Fruit fly (Drosophila melanogaster) whole organism, embryonic: Measurements from ENCODE around the gene CG10063.

Source experiments
- Awh ChIP-seq: fragments of 200-800 bp; sonication (Bioruptor generic); IDR thresholded peaks from 2 replicates; pipeline ENCODE4, ENCODE4 v1.3.6; 2022; ENCODE audit warnings: missing biosample characterization, missing genetic modification characterization
- CG11085 ChIP-seq: fragments of 200-800 bp; sonication (Bioruptor generic); IDR thresholded peaks from 2 replicates; pipeline ENCODE4 v1.3.6; 2022; ENCODE audit warnings: missing biosample characterization, missing genetic modification characterization
- CG12391 ChIP-seq: fragments of 200-800 bp; sonication (Bioruptor generic); optimal IDR thresholded peaks from 3 replicates; lab custom pipeline; 2018; ENCODE audit warnings: missing biosample characterization, mild to moderate bottlenecking, missing genetic modification characterization, moderate library complexity
- CG12659 ChIP-seq: fragments of 200-800 bp; sonication (Bioruptor generic); optimal IDR thresholded peaks from 3 replicates; lab custom pipeline; 2017; ENCODE audit warnings: mild to moderate bottlenecking, missing biosample characterization, missing genetic modification reagents, missing genetic modification characterization
- CG13296 ChIP-seq: fragments of 200-800 bp; sonication (Bioruptor generic); optimal IDR thresholded peaks from 3 replicates; lab custom pipeline; 2018; ENCODE audit warnings: missing biosample characterization, mild to moderate bottlenecking, missing genetic modification characterization
- CG14667 ChIP-seq: fragments of 200-800 bp; sonication (Bioruptor generic); IDR thresholded peaks from 2 replicates; pipeline ENCODE4 v1.3.6; 2022; ENCODE audit warnings: missing biosample characterization, missing genetic modification characterization
- CG18476 ChIP-seq: fragments of 200-800 bp; sonication (Bioruptor generic); optimal IDR thresholded peaks from 2 replicates; lab custom pipeline; 2016; ENCODE audit warnings: missing biosample characterization, mild to moderate bottlenecking, missing genetic modification characterization
- CG18599 ChIP-seq: fragments of 200-800 bp; sonication (Bioruptor generic); optimal IDR thresholded peaks from 3 replicates; lab custom pipeline; 2017; ENCODE audit warnings: missing biosample characterization, missing genetic modification characterization, mild to moderate bottlenecking, moderate library complexity, missing genetic modification reagents
- CG2678 ChIP-seq: fragments of 200-800 bp; sonication (Bioruptor generic); optimal IDR thresholded peaks from 3 replicates; lab custom pipeline; 2019; ENCODE audit warnings: missing biosample characterization, mild to moderate bottlenecking, missing genetic modification characterization, moderate library complexity
- CG43689 ChIP-seq: fragments of 200-800 bp; sonication (Bioruptor generic); IDR thresholded peaks from 2 replicates; pipeline ENCODE4 v1.3.6; 2022; ENCODE audit warnings: missing biosample characterization, missing genetic modification characterization
- CG4617 ChIP-seq: fragments of 200-800 bp; sonication (Bioruptor generic); optimal IDR thresholded peaks from 3 replicates; lab custom pipeline; 2016; ENCODE audit warnings: missing biosample characterization, missing genetic modification characterization, borderline replicate concordance
- CG6272 ChIP-seq: fragments of 200-800 bp; sonication (Bioruptor generic); IDR thresholded peaks from 2 replicates; pipeline ENCODE4 v1.3.6; 2022; ENCODE audit warnings: missing biosample characterization, missing genetic modification characterization
- CG7357 ChIP-seq: fragments of 200-800 bp; sonication (Bioruptor generic); IDR thresholded peaks from 3 replicates; pipeline ENCODE4 v1.3.6; 2022; ENCODE audit warnings: missing biosample characterization, missing genetic modification characterization
- CG7839 ChIP-seq: fragments of 200-800 bp; sonication (Bioruptor generic); optimal IDR thresholded peaks from 3 replicates; lab custom pipeline; 2018; ENCODE audit warnings: missing biosample characterization, mild to moderate bottlenecking, missing genetic modification characterization, moderate library complexity
- CG8944 ChIP-seq: fragments of 200-800 bp; sonication (Bioruptor generic); optimal IDR thresholded peaks from 3 replicates; lab custom pipeline; 2016; ENCODE audit warnings: missing biosample characterization, missing genetic modification characterization
- CoRest ChIP-seq: fragments of 200-800 bp; sonication (Bioruptor generic); optimal IDR thresholded peaks from 3 replicates; lab custom pipeline; 2018; ENCODE audit warnings: missing biosample characterization, mild to moderate bottlenecking, missing genetic modification characterization, moderate library complexity
- CrebB ChIP-seq: fragments of 200-800 bp; sonication (Bioruptor generic); optimal IDR thresholded peaks from 3 replicates; lab custom pipeline; 2018; ENCODE audit warnings: missing biosample characterization, mild to moderate bottlenecking, missing genetic modification characterization
- D19B ChIP-seq: fragments of 200-800 bp; sonication (Bioruptor generic); optimal IDR thresholded peaks from 2 replicates; lab custom pipeline; 2017; ENCODE audit warnings: missing biosample characterization, mild to moderate bottlenecking, missing genetic modification characterization
- Dfd ChIP-seq, 2 experiments: fragments of >200 bp; optimal IDR thresholded peaks; 2 replicates each; lab custom pipeline; 2017; ENCODE audit warnings: missing biosample characterization in 2 of 2, missing genetic modification characterization in 2 of 2
- Dll ChIP-seq: fragments of 200-800 bp; sonication (Bioruptor generic); IDR thresholded peaks from 4 replicates; pipeline ENCODE4 v1.3.6; 2022; ENCODE audit warnings: missing biosample characterization, missing genetic modification characterization; ENCODE audit not compliant: partially characterized antibody
- E2f2 ChIP-seq: fragments of 200-800 bp; sonication (Bioruptor generic); IDR thresholded peaks from 2 replicates; pipeline ENCODE4 v1.3.6; 2022; ENCODE audit warnings: missing biosample characterization, missing genetic modification characterization
- H15 ChIP-seq: fragments of 200-800 bp; sonication (Bioruptor generic); IDR thresholded peaks from 3 replicates; pipeline ENCODE4 v1.3.6; 2022; ENCODE audit warnings: missing biosample characterization, missing genetic modification characterization
- Lhr ChIP-seq: fragments of 200-800 bp; sonication (Bioruptor generic); optimal IDR thresholded peaks from 3 replicates; lab custom pipeline; 2017; ENCODE audit warnings: mild to moderate bottlenecking, missing biosample characterization, missing genetic modification reagents, missing genetic modification characterization
- MESR4 ChIP-seq: fragments of 200-800 bp; sonication (Bioruptor generic); optimal IDR thresholded peaks from 2 replicates; lab custom pipeline; 2018; ENCODE audit warnings: missing biosample characterization, mild to moderate bottlenecking, missing genetic modification characterization, moderate library complexity
- Mad ChIP-seq: fragments of 200-800 bp; sonication (Bioruptor generic); optimal IDR thresholded peaks from 2 replicates; lab custom pipeline; 2016; ENCODE audit warnings: missing biosample characterization, missing genetic modification characterization
- NfI ChIP-seq: fragments of 200-800 bp; sonication (Bioruptor generic); optimal IDR thresholded peaks from 3 replicates; lab custom pipeline; 2018; ENCODE audit warnings: missing biosample characterization, mild to moderate bottlenecking, missing genetic modification characterization, moderate library complexity
- Ptx1 ChIP-seq: fragments of 200-800 bp; sonication (Bioruptor generic); IDR thresholded peaks from 2 replicates; pipeline ENCODE4 v1.3.6; 2022; ENCODE audit warnings: missing biosample characterization, missing genetic modification characterization
- Stat92E ChIP-seq, 3 experiments: fragments of >200 bp in 2 of 3; fragments of 200-800 bp in 1 of 3; sonication (Bioruptor generic) in 1 of 3; optimal IDR thresholded peaks; 2 replicates each; lab custom pipeline; 2017 to 2019; ENCODE audit warnings: missing biosample characterization in 3 of 3, missing genetic modification characterization in 3 of 3, mild to moderate bottlenecking in 1 of 3, moderate library complexity in 1 of 3
- ase ChIP-seq: fragments of 200-800 bp; sonication (Bioruptor generic); IDR thresholded peaks from 3 replicates; pipeline ENCODE4 v1.3.6; 2022; ENCODE audit warnings: missing biosample characterization, missing genetic modification characterization
- bcd ChIP-seq: fragments of 200-800 bp; sonication (Bioruptor generic); optimal IDR thresholded peaks from 2 replicates; lab custom pipeline; 2017; ENCODE audit warnings: missing biosample characterization, mild to moderate bottlenecking, missing genetic modification characterization
- chm ChIP-seq: fragments of 200-800 bp; sonication (Bioruptor generic); IDR thresholded peaks from 2 replicates; pipeline ENCODE4 v1.3.6; 2022; ENCODE audit warnings: missing biosample characterization, missing genetic modification characterization
- chn ChIP-seq: fragments of 200-800 bp; sonication (Bioruptor generic); optimal IDR thresholded peaks from 2 replicates; lab custom pipeline; 2016; ENCODE audit warnings: missing biosample characterization, missing genetic modification characterization
- crp ChIP-seq, 2 experiments: fragments of 200-800 bp; sonication (Bioruptor generic); optimal IDR thresholded peaks; 2 replicates in 1 of 2; 3 replicates in 1 of 2; lab custom pipeline; 2017; ENCODE audit warnings: missing biosample characterization in 2 of 2, missing genetic modification characterization in 2 of 2, mild to moderate bottlenecking in 1 of 2, moderate library complexity in 1 of 2
- dati ChIP-seq: fragments of 200-800 bp; sonication (Bioruptor generic); IDR thresholded peaks from 2 replicates; pipeline ENCODE4 v1.3.6; 2022; ENCODE audit warnings: missing biosample characterization, missing genetic modification characterization
- dm ChIP-seq: fragments of 200-800 bp; sonication (Bioruptor generic); optimal IDR thresholded peaks from 3 replicates; lab custom pipeline; 2016; ENCODE audit warnings: missing biosample characterization, missing genetic modification characterization
- dysf ChIP-seq: fragments of 200-800 bp; sonication (Bioruptor generic); IDR thresholded peaks from 3 replicates; pipeline ENCODE4 v1.3.6; 2022; ENCODE audit warnings: missing biosample characterization, missing genetic modification characterization
- fd96Cb ChIP-seq: fragments of 200-800 bp; sonication (Bioruptor generic); optimal IDR thresholded peaks from 2 replicates; lab custom pipeline; 2018; ENCODE audit warnings: missing biosample characterization, mild to moderate bottlenecking, missing genetic modification characterization, moderate library complexity
- gem ChIP-seq: fragments of 200-800 bp; sonication (Bioruptor generic); optimal IDR thresholded peaks from 2 replicates; lab custom pipeline; 2019; ENCODE audit warnings: missing biosample characterization, mild to moderate bottlenecking, missing genetic modification characterization, moderate library complexity
- maf-S ChIP-seq: fragments of 200-800 bp; sonication (Bioruptor generic); optimal IDR thresholded peaks from 2 replicates; lab custom pipeline; 2016; ENCODE audit warnings: missing biosample characterization, missing genetic modification characterization
- pho ChIP-seq: fragments of 200-800 bp; sonication (Bioruptor generic); optimal IDR thresholded peaks from 2 replicates; lab custom pipeline; 2016; ENCODE audit warnings: missing biosample characterization, missing genetic modification characterization
- pita ChIP-seq: fragments of 200-800 bp; sonication (Bioruptor generic); optimal IDR thresholded peaks from 2 replicates; lab custom pipeline; 2017; ENCODE audit warnings: missing biosample characterization, mild to moderate bottlenecking, missing genetic modification characterization
- pnt ChIP-seq: fragments of 200-800 bp; sonication (Bioruptor generic); optimal IDR thresholded peaks from 3 replicates; lab custom pipeline; 2016; ENCODE audit warnings: missing biosample characterization, missing genetic modification characterization
- psq ChIP-seq: fragments of 200-800 bp; sonication (Bioruptor generic); optimal IDR thresholded peaks from 2 replicates; lab custom pipeline; 2017; ENCODE audit warnings: missing biosample characterization, missing genetic modification characterization
- sisA ChIP-seq: fragments of 200-800 bp; sonication (Bioruptor generic); IDR thresholded peaks from 2 replicates; pipeline ENCODE4 v1.3.6; 2022; ENCODE audit warnings: missing biosample characterization, missing genetic modification characterization
- toy ChIP-seq: fragments of 200-800 bp; sonication (Bioruptor generic); IDR thresholded peaks from 2 replicates; pipeline ENCODE4 v1.3.6; 2022; ENCODE audit warnings: missing biosample characterization, missing genetic modification characterization
- unpg ChIP-seq: fragments of 200-800 bp; sonication (Bioruptor generic); optimal IDR thresholded peaks from 3 replicates; lab custom pipeline; 2018; ENCODE audit warnings: missing biosample characterization, mild to moderate bottlenecking, missing genetic modification characterization, moderate library complexity
- vfl ChIP-seq: fragments of 200-800 bp; sonication (Bioruptor generic); optimal IDR thresholded peaks from 2 replicates; lab custom pipeline; 2016; ENCODE audit warnings: missing biosample characterization, missing genetic modification characterization
- wek ChIP-seq: fragments of 200-800 bp; sonication (Bioruptor generic); optimal IDR thresholded peaks from 3 replicates; lab custom pipeline; 2018; ENCODE audit warnings: missing biosample characterization, mild to moderate bottlenecking, missing genetic modification characterization, moderate library complexity
- z ChIP-seq: fragments of 200-800 bp; sonication (Bioruptor generic); IDR thresholded peaks from 3 replicates; pipeline ENCODE4 v1.3.6; 2022; ENCODE audit warnings: missing biosample characterization, missing genetic modification characterization

Gene CG10063

DNA sequence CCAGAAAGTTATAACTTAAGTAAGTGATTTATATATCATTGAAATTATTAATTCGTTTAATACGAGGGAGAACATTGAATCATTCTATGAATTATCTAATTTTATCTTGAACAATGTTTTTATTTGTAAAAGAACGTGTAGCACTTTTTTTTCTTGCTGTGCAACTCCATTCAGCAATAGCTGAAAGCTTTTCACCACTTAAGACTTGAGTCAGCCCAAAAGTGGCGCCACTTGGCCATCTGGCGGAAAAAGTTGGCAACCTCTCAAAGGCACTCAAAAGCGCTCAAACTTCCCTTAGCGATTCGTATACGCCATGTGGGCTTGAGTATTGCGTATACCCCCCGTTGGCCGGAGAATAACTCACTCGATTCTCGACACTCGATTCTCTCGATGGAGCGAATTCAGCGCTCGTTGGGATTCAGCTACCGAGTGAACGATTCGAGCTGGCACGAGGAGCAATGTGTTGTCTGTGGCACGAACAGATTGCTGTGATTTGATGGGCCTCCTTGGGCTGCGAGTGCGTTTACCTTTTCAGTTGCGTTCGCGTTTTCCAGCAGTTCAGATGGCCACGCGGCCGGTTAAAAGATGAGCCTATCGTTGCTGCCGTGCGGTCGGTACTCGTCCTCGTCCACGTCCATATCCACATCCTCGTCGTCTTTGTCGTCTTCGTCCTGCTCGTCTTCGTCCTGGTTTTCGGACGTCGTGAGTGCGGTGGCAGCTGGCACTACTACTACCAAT, 41.5 kb upstream of the CG10063 start (continued):
- TF ChIP-seq vfl (GFP tag; lab: Kevin White, UChicago) (no peak), CG12659 (GFP tag; lab: Kevin White, UChicago) (peak; percentile 35), D19B (GFP tag; lab: Kevin White, UChicago) (no peak), CG8944 (GFP tag; lab: Kevin White, UChicago) (no peak), CG43689 (GFP tag; lab: Robert Waterston, UW) (no peak), CrebB (tag; lab: Kevin White, UChicago) (no peak), fd96Cb (tag; lab: Kevin White, UChicago) (no peak), CG4617 (no peak), gem (tag; lab: Kevin White, UChicago) (peak; percentile 42), CG18599 (GFP tag; lab: Kevin White, UChicago) (peak; percentile 5), dm (GFP tag; lab: Kevin White, UChicago) (no peak), psq (GFP tag; lab: Kevin White, UChicago) (no peak), MESR4 (GFP tag; lab: Kevin White, UChicago) (no peak), sisA (no peak), Dfd (GFP tag; optimal IDR thresholded peaks at IDR 0.05; lab: Kevin White, UChicago) (no peak), ase (GFP tag; lab: Robert Waterston, UW) (peak; percentile 70; the same call in 2 of the 3 replicates), CG7357 (GFP tag; lab: Robert Waterston, UW) (no peak), Stat92E (GFP tag; optimal IDR thresholded peaks at IDR 0.05; lab: Kevin White, UChicago) (no peak), pho (GFP tag; lab: Kevin White, UChicago) (no peak), CG7839 (tag; lab: Kevin White, UChicago) (peak; percentile 55), Ptx1 (GFP tag; lab: Robert Waterston, UW) (peak; percentile 40), E2f2 (peak; percentile 37; the same call in 1 of the 2 replicates), bcd (peak; percentile 38), Dll (GFP tag; lab: Robert Waterston, UW) (no peak), dysf (peak; percentile 59; the same call in 2 of the 3 replicates), crp (GFP tag; optimal IDR thresholded peaks at IDR 0.05; lab: Kevin White, UChicago) (no peak), chn (GFP tag; lab: Kevin White, UChicago) (no peak), pita (no peak), CG11085 (GFP tag; lab: Robert Waterston, UW) (peak; percentile 42; the same call in 1 of the 2 replicates), Mad (GFP tag; lab: Kevin White, UChicago) (no peak), chm (GFP tag; lab: Robert Waterston, UW) (peak; percentile 65; the same call in 1 of the 2 replicates), maf-S (GFP tag; lab: Kevin White, UChicago) (no peak), unpg (GFP tag; lab: Kevin White, UChicago) (no peak), Awh (GFP tag; lab: Robert Waterston, UW) (peak; percentile 39; the same call in 1 of the 2 replicates), H15 (GFP tag; lab: Robert Waterston, UW) (peak; percentile 39; the same call in 1 of the 3 replicates), CG13296 (GFP tag; lab: Kevin White, UChicago) (no peak), CG6272 (GFP tag; lab: Robert Waterston, UW) (no peak), Lhr (no peak), CG18476 (GFP tag; lab: Kevin White, UChicago) (no peak), CG2678 (peak; percentile 16), CG12391 (tag; lab: Kevin White, UChicago) (peak; percentile 44), z (GFP tag; lab: Robert Waterston, UW) (peak; percentile 98), wek (GFP tag; lab: Kevin White, UChicago) (no peak), CoRest (tag; lab: Kevin White, UChicago) (peak; percentile 10), pnt (no peak), dati (no peak), NfI (GFP tag; lab: Kevin White, UChicago) (peak; percentile 44), CG14667 (GFP tag; lab: Robert Waterston, UW) (no peak; the same call in 1 of the 2 replicates), toy (no peak)
